Fruit fly (Drosophila melanogaster) whole organism, embryonic: ENCODE results near the gene CG12608.
A peak's percentile ranks its signal among the peaks of the same experiment; 100 is the strongest.

ENCODE experiments used
- Atf3 ChIP-seq: fragments of 200-800 bp; sonication (Bioruptor generic); optimal IDR thresholded peaks from 3 replicates; lab custom pipeline; 2016; ENCODE audit warnings: missing biosample characterization, missing genetic modification characterization
- B-H2 ChIP-seq: fragments of 200-800 bp; sonication (Bioruptor generic); optimal IDR thresholded peaks from 2 replicates; lab custom pipeline; 2018; ENCODE audit warnings: missing biosample characterization, mild to moderate bottlenecking, missing genetic modification characterization
- Bgb ChIP-seq: fragments of 200-800 bp; sonication (Bioruptor generic); IDR thresholded peaks from 2 replicates; pipeline ENCODE4 v1.3.6; 2022; ENCODE audit warnings: missing biosample characterization, missing genetic modification characterization; ENCODE audit not compliant: partially characterized antibody
- C15 ChIP-seq: fragments of 200-800 bp; sonication (Bioruptor generic); IDR thresholded peaks from 3 replicates; pipeline ENCODE4 v1.3.6; 2022; ENCODE audit warnings: missing biosample characterization, missing genetic modification characterization
- CG10654 ChIP-seq: fragments of 200-800 bp; sonication (Bioruptor generic); optimal IDR thresholded peaks from 2 replicates; lab custom pipeline; 2016; ENCODE audit warnings: missing biosample characterization, missing genetic modification characterization
- CG11504 ChIP-seq: fragments of 200-800 bp; sonication (Bioruptor generic); optimal IDR thresholded peaks from 3 replicates; lab custom pipeline; 2019; ENCODE audit warnings: missing biosample characterization, mild to moderate bottlenecking, missing genetic modification characterization, moderate library complexity
- CG13296 ChIP-seq: fragments of 200-800 bp; sonication (Bioruptor generic); optimal IDR thresholded peaks from 3 replicates; lab custom pipeline; 2018; ENCODE audit warnings: missing biosample characterization, mild to moderate bottlenecking, missing genetic modification characterization
- CG14014 ChIP-seq: fragments of 200-800 bp; sonication (Bioruptor generic); IDR thresholded peaks from 2 replicates; pipeline ENCODE4 v1.3.6; 2022; ENCODE audit warnings: missing biosample characterization, missing genetic modification characterization
- CG15073 ChIP-seq: fragments of 200-800 bp; sonication (Bioruptor generic); optimal IDR thresholded peaks from 2 replicates; lab custom pipeline; 2016; ENCODE audit warnings: missing biosample characterization, missing genetic modification characterization
- CG1792 ChIP-seq: fragments of 200-800 bp; sonication (Bioruptor generic); optimal IDR thresholded peaks from 2 replicates; lab custom pipeline; 2016; ENCODE audit warnings: missing biosample characterization, missing genetic modification characterization
- CG2889 ChIP-seq: fragments of 200-800 bp; sonication (Bioruptor generic); IDR thresholded peaks from 3 replicates; pipeline ENCODE4 v1.3.6; 2022; ENCODE audit warnings: missing biosample characterization, missing genetic modification characterization
- CG3407 ChIP-seq: fragments of 200-800 bp; sonication (Bioruptor generic); optimal IDR thresholded peaks from 2 replicates; lab custom pipeline; 2018; ENCODE audit warnings: missing biosample characterization, mild to moderate bottlenecking, missing genetic modification characterization
- CG4424 ChIP-seq: fragments of 200-800 bp; sonication (Bioruptor generic); optimal IDR thresholded peaks from 3 replicates; lab custom pipeline; 2016; ENCODE audit warnings: missing biosample characterization, missing genetic modification characterization
- CG6791 ChIP-seq: fragments of 200-800 bp; sonication (Bioruptor generic); IDR thresholded peaks from 3 replicates; pipeline ENCODE4 v1.3.6; 2022; ENCODE audit warnings: missing biosample characterization, missing genetic modification characterization; ENCODE audit not compliant: partially characterized antibody
- CG7271 ChIP-seq: fragments of 200-800 bp; sonication (Bioruptor generic); optimal IDR thresholded peaks from 2 replicates; lab custom pipeline; 2018; ENCODE audit warnings: missing biosample characterization, mild to moderate bottlenecking, missing genetic modification characterization, moderate library complexity
- CG7839 ChIP-seq: fragments of 200-800 bp; sonication (Bioruptor generic); optimal IDR thresholded peaks from 3 replicates; lab custom pipeline; 2018; ENCODE audit warnings: missing biosample characterization, mild to moderate bottlenecking, missing genetic modification characterization, moderate library complexity
- CG9609 ChIP-seq: fragments of 200-800 bp; sonication (Bioruptor generic); optimal IDR thresholded peaks from 3 replicates; lab custom pipeline; 2016; ENCODE audit warnings: missing biosample characterization, missing genetic modification characterization
- CG9727 ChIP-seq: fragments of 200-800 bp; sonication (Bioruptor generic); optimal IDR thresholded peaks from 3 replicates; lab custom pipeline; 2017; ENCODE audit warnings: missing biosample characterization, mild to moderate bottlenecking, missing genetic modification characterization
- CG9876 ChIP-seq: fragments of 200-800 bp; sonication (Bioruptor generic); optimal IDR thresholded peaks from 2 replicates; lab custom pipeline; 2016; ENCODE audit warnings: missing biosample characterization, missing genetic modification characterization
- CG9932 ChIP-seq: fragments of 200-800 bp; sonication (Bioruptor generic); IDR thresholded peaks from 2 replicates; pipeline ENCODE4 v1.3.6; 2022; ENCODE audit warnings: missing biosample characterization, missing genetic modification characterization
- CHES-1-like ChIP-seq: fragments of 200-800 bp; sonication (Bioruptor generic); optimal IDR thresholded peaks from 2 replicates; lab custom pipeline; 2016; ENCODE audit warnings: missing biosample characterization, missing genetic modification characterization
- Deaf1 ChIP-seq: fragments of 200-800 bp; optimal IDR thresholded peaks from 3 replicates; lab custom pipeline; 2019; ENCODE audit warnings: missing biosample characterization, mild to moderate bottlenecking, missing genetic modification characterization, moderate library complexity
- Dek ChIP-seq: fragments of 200-800 bp; sonication (Bioruptor generic); optimal IDR thresholded peaks from 3 replicates; lab custom pipeline; 2019; ENCODE audit warnings: missing biosample characterization, mild to moderate bottlenecking, missing genetic modification characterization, moderate library complexity
- Dfd ChIP-seq, 2 experiments: fragments of >200 bp; optimal IDR thresholded peaks; 2 replicates each; lab custom pipeline; 2017; ENCODE audit warnings: missing biosample characterization in 2 of 2, missing genetic modification characterization in 2 of 2
- Dp ChIP-seq: fragments of 200-800 bp; sonication (Bioruptor generic); optimal IDR thresholded peaks from 2 replicates; lab custom pipeline; 2018; ENCODE audit warnings: missing biosample characterization, mild to moderate bottlenecking, missing genetic modification characterization, moderate library complexity
- HLH54F ChIP-seq: fragments of 200-800 bp; sonication (Bioruptor generic); optimal IDR thresholded peaks from 3 replicates; lab custom pipeline; 2016; ENCODE audit warnings: missing biosample characterization, missing genetic modification characterization
- HLHmδ ChIP-seq: fragments of 200-800 bp; sonication (Bioruptor generic); optimal IDR thresholded peaks from 2 replicates; lab custom pipeline; 2018; ENCODE audit warnings: missing biosample characterization, mild to moderate bottlenecking, missing genetic modification characterization, moderate library complexity
- Hsf ChIP-seq: fragments of 200-800 bp; sonication (Bioruptor generic); optimal IDR thresholded peaks from 3 replicates; lab custom pipeline; 2016; ENCODE audit warnings: missing biosample characterization, missing genetic modification characterization
- NC2α ChIP-seq: fragments of 200-800 bp; sonication (Bioruptor generic); optimal IDR thresholded peaks from 2 replicates; lab custom pipeline; 2016; ENCODE audit warnings: missing biosample characterization, missing genetic modification characterization
- NK7.1 ChIP-seq: fragments of 200-800 bp; sonication (Bioruptor generic); optimal IDR thresholded peaks from 3 replicates; lab custom pipeline; 2016; ENCODE audit warnings: missing biosample characterization, missing genetic modification characterization
- Nf-YB ChIP-seq: fragments of 200-800 bp; sonication (Bioruptor generic); optimal IDR thresholded peaks from 3 replicates; lab custom pipeline; 2019; ENCODE audit warnings: missing biosample characterization, mild to moderate bottlenecking, missing genetic modification characterization, moderate library complexity
- Spps ChIP-seq: fragments of 200-800 bp; sonication (Bioruptor generic); optimal IDR thresholded peaks from 2 replicates; lab custom pipeline; 2018; ENCODE audit warnings: missing biosample characterization, mild to moderate bottlenecking, missing genetic modification characterization
- Taf1 ChIP-seq: fragments of 200-800 bp; sonication (Bioruptor generic); IDR thresholded peaks from 2 replicates; pipeline ENCODE4 v1.3.6; 2022; ENCODE audit warnings: missing biosample characterization, missing genetic modification characterization
- ato ChIP-seq: fragments of 200-800 bp; sonication (Bioruptor generic); IDR thresholded peaks from 2 replicates; pipeline ENCODE4 v1.3.6; 2022; ENCODE audit warnings: missing biosample characterization, missing genetic modification characterization; ENCODE audit not compliant: partially characterized antibody
- bbx ChIP-seq: fragments of 200-800 bp; sonication (Bioruptor generic); IDR thresholded peaks from 2 replicates; pipeline ENCODE4 v1.3.6; 2022; ENCODE audit warnings: missing biosample characterization, missing genetic modification characterization; ENCODE audit not compliant: partially characterized antibody
- bowl ChIP-seq: fragments of 200-800 bp; sonication (Bioruptor generic); IDR thresholded peaks from 2 replicates; pipeline ENCODE4 v1.3.6; 2022; ENCODE audit warnings: missing biosample characterization, missing genetic modification characterization
- chif ChIP-seq, 2 experiments: fragments of 200-800 bp; sonication (Bioruptor generic); optimal IDR thresholded peaks; 3 replicates each; lab custom pipeline; 2016; ENCODE audit warnings: missing biosample characterization in 2 of 2, missing genetic modification characterization in 2 of 2
- chn ChIP-seq: fragments of 200-800 bp; sonication (Bioruptor generic); optimal IDR thresholded peaks from 2 replicates; lab custom pipeline; 2016; ENCODE audit warnings: missing biosample characterization, missing genetic modification characterization
- cwo ChIP-seq: fragments of 200-800 bp; sonication (Bioruptor generic); optimal IDR thresholded peaks from 3 replicates; lab custom pipeline; 2017; ENCODE audit warnings: missing biosample characterization, missing genetic modification characterization, mild to moderate bottlenecking, moderate library complexity, missing genetic modification reagents
- dimm ChIP-seq: fragments of 200-800 bp; sonication (Bioruptor generic); IDR thresholded peaks from 2 replicates; pipeline ENCODE4 v1.3.6; 2022; ENCODE audit warnings: missing biosample characterization, missing genetic modification characterization
- ewg ChIP-seq: fragments of 200-800 bp; sonication (Bioruptor generic); optimal IDR thresholded peaks from 3 replicates; lab custom pipeline; 2017; ENCODE audit warnings: mild to moderate bottlenecking, missing biosample characterization, missing genetic modification reagents, missing genetic modification characterization
- fru ChIP-seq: fragments of >200 bp; optimal IDR thresholded peaks from 2 replicates; lab custom pipeline; 2017
- jumu ChIP-seq: fragments of 200-800 bp; sonication (Bioruptor generic); optimal IDR thresholded peaks from 3 replicates; lab custom pipeline; 2016; ENCODE audit warnings: missing biosample characterization, missing genetic modification characterization
- ken ChIP-seq: fragments of 200-800 bp; sonication (Bioruptor generic); IDR thresholded peaks from 3 replicates; pipeline ENCODE4 v1.3.6; 2022; ENCODE audit warnings: missing biosample characterization, missing genetic modification characterization
- lmd ChIP-seq: fragments of 200-800 bp; sonication (Bioruptor generic); IDR thresholded peaks from 2 replicates; pipeline ENCODE4 v1.3.6; 2022; ENCODE audit warnings: missing biosample characterization, missing genetic modification characterization
- ssp ChIP-seq: fragments of 200-800 bp; sonication (Bioruptor generic); IDR thresholded peaks from 2 replicates; pipeline ENCODE4 v1.3.6; 2022; ENCODE audit warnings: missing biosample characterization, missing genetic modification characterization
- tin ChIP-seq: fragments of 200-800 bp; sonication (Bioruptor generic); optimal IDR thresholded peaks from 3 replicates; lab custom pipeline; 2016; ENCODE audit warnings: missing biosample characterization, missing genetic modification characterization
- trem ChIP-seq: fragments of 200-800 bp; optimal IDR thresholded peaks from 3 replicates; lab custom pipeline; 2019; ENCODE audit warnings: missing biosample characterization, mild to moderate bottlenecking, missing genetic modification characterization, moderate library complexity
- ttk ChIP-seq: fragments of 200-800 bp; sonication (Bioruptor generic); IDR thresholded peaks from 2 replicates; pipeline ENCODE4 v2.1.2; 2022; ENCODE audit warnings: missing biosample characterization, missing genetic modification characterization
- wor ChIP-seq: fragments of 200-800 bp; sonication (Bioruptor generic); IDR thresholded peaks from 2 replicates; pipeline ENCODE4 v1.3.6; 2022; ENCODE audit warnings: missing biosample characterization, missing genetic modification characterization

Gene CG12608

DNA sequence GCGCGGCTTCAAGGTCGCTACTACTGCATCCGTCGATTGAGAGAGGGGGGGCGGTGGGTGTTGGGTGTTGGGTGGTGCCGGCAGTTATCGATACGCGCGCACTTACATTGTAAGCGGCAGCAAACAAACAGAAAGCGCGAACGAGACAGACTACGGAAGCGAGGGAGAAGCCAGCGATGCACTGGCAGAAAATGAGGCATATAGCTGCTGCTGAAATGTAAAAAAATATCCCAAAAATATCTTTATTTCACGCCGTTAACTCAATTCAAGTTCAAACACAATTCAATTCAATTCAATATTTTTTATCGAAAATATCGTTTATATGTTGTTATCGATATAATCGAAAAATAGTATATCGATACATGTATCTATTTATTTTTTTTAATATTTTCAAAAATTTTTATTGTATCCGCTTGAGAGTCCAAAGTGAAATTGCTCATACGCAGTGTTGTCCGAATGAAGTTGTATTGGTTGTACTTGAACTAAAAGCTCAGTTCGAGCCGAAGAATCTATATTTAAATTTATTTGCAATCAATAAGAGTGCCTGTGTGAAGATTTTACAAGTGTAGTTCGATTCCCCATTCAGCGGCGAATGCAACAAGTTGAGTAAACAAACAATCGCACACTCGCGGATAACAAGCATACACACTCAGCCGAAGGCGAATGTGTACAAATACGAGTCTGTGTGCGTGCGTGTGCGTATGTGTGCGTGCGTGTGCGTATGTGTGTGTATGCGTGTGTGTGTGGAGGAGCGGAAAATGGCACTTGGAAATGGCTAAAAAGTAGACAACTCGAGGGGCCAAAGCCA, 32.1 kb downstream of the CG12608 start (continued):
- TF ChIP-seq CG9932: no peak
- peak; percentile 38 for TF ChIP-seq lmd (GFP tag; lab: Robert Waterston, UW)
- TF ChIP-seq Dek (tag; lab: Kevin White, UChicago): no peak
- no peak for TF ChIP-seq CG9727 (GFP tag; lab: Kevin White, UChicago)
- no peak for TF ChIP-seq B-H2 (GFP tag; lab: Kevin White, UChicago)
- no peak for TF ChIP-seq ssp (GFP tag; lab: Robert Waterston, UW)
- TF ChIP-seq Deaf1 (tag; lab: Kevin White, UChicago): no peak
- peak; percentile 7 for TF ChIP-seq CG10654 (GFP tag; lab: Kevin White, UChicago)
- no peak for TF ChIP-seq fru (lab: Kevin White, UChicago)
- no peak for TF ChIP-seq ato
- peak; percentile 45 for TF ChIP-seq CG7839 (tag; lab: Kevin White, UChicago)
- no peak for TF ChIP-seq dimm (GFP tag; lab: Robert Waterston, UW)
- no peak for TF ChIP-seq Taf1
- TF ChIP-seq CG2889 (GFP tag; lab: Robert Waterston, UW): no peak
- TF ChIP-seq chn (GFP tag; lab: Kevin White, UChicago): no peak
- no peak for TF ChIP-seq Bgb (GFP tag; lab: Robert Waterston, UW)
- TF ChIP-seq NK7.1 (GFP tag; lab: Kevin White, UChicago): no peak
- TF ChIP-seq CG9876 (GFP tag; lab: Kevin White, UChicago): no peak
- peak; percentile 24 for TF ChIP-seq ewg (GFP tag; lab: Kevin White, UChicago)
- TF ChIP-seq CG1792 (GFP tag; lab: Kevin White, UChicago): no peak
- TF ChIP-seq Hsf (GFP tag; lab: Kevin White, UChicago): no peak
- TF ChIP-seq CG11504 (tag; lab: Kevin White, UChicago): peak; percentile 64
- no peak for TF ChIP-seq C15 (GFP tag; lab: Robert Waterston, UW)
- no peak for TF ChIP-seq CG9609 (GFP tag; lab: Kevin White, UChicago)
- TF ChIP-seq Spps (tag; lab: Kevin White, UChicago): no peak
- peak in 1 of 2 experiments; percentile 61 for TF ChIP-seq Dfd (GFP tag; optimal IDR thresholded peaks at IDR 0.05; lab: Kevin White, UChicago)
- TF ChIP-seq wor (GFP tag; lab: Robert Waterston, UW): peak; percentile 38; the same call in 1 of the 2 replicates
- 0 out of 3 replicates have a peak, but pooled peaks have one; percentile 33 for TF ChIP-seq ken (GFP tag; lab: Robert Waterston, UW)
- no peak for TF ChIP-seq bbx (GFP tag; lab: Robert Waterston, UW)
- TF ChIP-seq Atf3 (GFP tag; lab: Kevin White, UChicago): no peak
- TF ChIP-seq ttk: peak; percentile 40; the same call in 1 of the 2 replicates
- TF ChIP-seq tin: no peak
- TF ChIP-seq Dp (GFP tag; lab: Kevin White, UChicago): no peak
- TF ChIP-seq HLHmδ: no peak
- TF ChIP-seq CG4424: peak; percentile 4
- TF ChIP-seq bowl (GFP tag; lab: Robert Waterston, UW): no peak
- no peak for TF ChIP-seq HLH54F (GFP tag; lab: Kevin White, UChicago)
- no peak for TF ChIP-seq CG6791
- no peak for TF ChIP-seq cwo
- no peak for TF ChIP-seq trem (tag; lab: Kevin White, UChicago)
- 0 out of 2 replicates have a peak, but pooled peaks have one; percentile 19 for TF ChIP-seq CG14014
- TF ChIP-seq Nf-YB (GFP tag; lab: Kevin White, UChicago): no peak
- no peak for TF ChIP-seq CG13296
- TF ChIP-seq NC2α (GFP tag; lab: Kevin White, UChicago): no peak
- no peak for TF ChIP-seq jumu
- TF ChIP-seq CG15073: no peak
- TF ChIP-seq chif (GFP tag; optimal IDR thresholded peaks at IDR 0.05; lab: Kevin White, UChicago): no peak
- no peak for TF ChIP-seq CHES-1-like (GFP tag; lab: Kevin White, UChicago)
- no peak for TF ChIP-seq CG3407 (GFP tag; lab: Kevin White, UChicago)
- TF ChIP-seq CG7271 (tag; lab: Kevin White, UChicago): no peak
